Worm (Caenorhabditis elegans) whole organism, mixed stage, embryonic: ENCODE results near the gene hacl-1.

Experiments used
- M03D4.4 ChIP-seq: sonication (generic microtip); optimal IDR thresholded peaks from 2 replicates; lab custom pipeline; 2017; ENCODE audit warnings: mild to moderate bottlenecking, missing genetic modification characterization, missing compliant biosample characterization
- bed-3 ChIP-seq: fragments of 200-800 bp; sonication (Bioruptor generic); optimal IDR thresholded peaks from 3 replicates; lab custom pipeline; 2018; ENCODE audit warnings: mild to moderate bottlenecking, missing genetic modification characterization, moderate library complexity, missing compliant biosample characterization
- ceh-39 ChIP-seq: fragments of 150-350 bp; optimal IDR thresholded peaks from 2 replicates; lab custom pipeline; 2014; ENCODE audit warnings: missing biosample characterization, missing genetic modification characterization
- ceh-43 ChIP-seq: fragments of 200-800 bp; sonication (Bioruptor generic); optimal IDR thresholded peaks from 2 replicates; lab custom pipeline; 2018; ENCODE audit warnings: mild to moderate bottlenecking, missing genetic modification characterization, moderate library complexity, missing compliant biosample characterization
- ceh-83 ChIP-seq: fragments of 200-800 bp; sonication (Bioruptor generic); optimal IDR thresholded peaks from 2 replicates; lab custom pipeline; 2018; ENCODE audit warnings: mild to moderate bottlenecking, missing genetic modification characterization, missing compliant biosample characterization
- ces-1 ChIP-seq: fragments of 150-350 bp; optimal IDR thresholded peaks from 2 replicates; lab custom pipeline; 2014; ENCODE audit warnings: missing biosample characterization, missing genetic modification reagents, missing genetic modification characterization
- cnd-1 ChIP-seq: fragments of 200-800 bp; sonication (Bioruptor generic); optimal IDR thresholded peaks from 2 replicates; lab custom pipeline; 2018; ENCODE audit warnings: mild to moderate bottlenecking, missing genetic modification characterization, missing compliant biosample characterization
- drap-1 ChIP-seq: fragments of 200-800 bp; sonication (Bioruptor generic); optimal IDR thresholded peaks from 3 replicates; lab custom pipeline; 2018; ENCODE audit warnings: mild to moderate bottlenecking, missing genetic modification characterization, missing compliant biosample characterization
- ham-2 ChIP-seq: fragments of 200-800 bp; sonication (Bioruptor generic); optimal IDR thresholded peaks from 2 replicates; lab custom pipeline; 2018; ENCODE audit warnings: mild to moderate bottlenecking, missing genetic modification characterization, missing compliant biosample characterization
- hlh-1 ChIP-seq: fragments of 150-350 bp; optimal IDR thresholded peaks from 2 replicates; lab custom pipeline; 2014; ENCODE audit warnings: missing biosample characterization, missing genetic modification reagents, missing genetic modification characterization
- lin-13 ChIP-seq: fragments of 150-350 bp; optimal IDR thresholded peaks from 2 replicates; lab custom pipeline; 2014; ENCODE audit warnings: missing biosample characterization, missing genetic modification characterization
- lin-32 ChIP-seq: fragments of 200-800 bp; sonication (Bioruptor generic); optimal IDR thresholded peaks from 2 replicates; lab custom pipeline; 2018; ENCODE audit warnings: mild to moderate bottlenecking, missing genetic modification characterization, missing compliant biosample characterization
- lsy-2 ChIP-seq: fragments of 150-350 bp; optimal IDR thresholded peaks from 2 replicates; lab custom pipeline; 2014; ENCODE audit warnings: missing biosample characterization, missing genetic modification characterization
- mab-5 ChIP-seq: fragments of 150-350 bp; optimal IDR thresholded peaks from 2 replicates; lab custom pipeline; 2014; ENCODE audit warnings: missing biosample characterization, missing genetic modification characterization
- mep-1 ChIP-seq: fragments of 150-350 bp; optimal IDR thresholded peaks from 2 replicates; lab custom pipeline; 2017; ENCODE audit warnings: missing biosample characterization, missing genetic modification reagents, missing genetic modification characterization, inconsistent platforms
- mls-2 ChIP-seq: sonication (generic microtip); optimal IDR thresholded peaks from 2 replicates; lab custom pipeline; 2016; ENCODE audit warnings: mild to moderate bottlenecking, missing genetic modification characterization, moderate library complexity, missing compliant biosample characterization
- nhr-12 ChIP-seq: fragments of 150-350 bp; optimal IDR thresholded peaks from 2 replicates; lab custom pipeline; 2014; ENCODE audit warnings: missing biosample characterization, missing genetic modification characterization
- nhr-2 ChIP-seq: fragments of 150-350 bp; optimal IDR thresholded peaks from 2 replicates; lab custom pipeline; 2014; ENCODE audit warnings: missing biosample characterization, missing genetic modification characterization
- nhr-237 ChIP-seq: fragments of 150-350 bp; optimal IDR thresholded peaks from 2 replicates; lab custom pipeline; 2014; ENCODE audit warnings: missing biosample characterization, missing genetic modification characterization
- nhr-28 ChIP-seq: fragments of 150-350 bp; optimal IDR thresholded peaks from 2 replicates; lab custom pipeline; 2014; ENCODE audit warnings: missing biosample characterization, missing genetic modification characterization
- pha-4 ChIP-seq: fragments of 150-350 bp; optimal IDR thresholded peaks from 2 replicates; lab custom pipeline; 2018; ENCODE audit warnings: missing biosample characterization, missing genetic modification reagents, missing genetic modification characterization
- sem-2 ChIP-seq: fragments of 200-800 bp; sonication (Bioruptor generic); optimal IDR thresholded peaks from 2 replicates; lab custom pipeline; 2018; ENCODE audit warnings: mild to moderate bottlenecking, missing genetic modification characterization, missing compliant biosample characterization
- snpc-4 ChIP-seq: fragments of 150-350 bp; optimal IDR thresholded peaks from 2 replicates; lab custom pipeline; 2014; ENCODE audit warnings: missing biosample characterization, missing genetic modification characterization
- sptf-1 ChIP-seq: sonication (generic microtip); optimal IDR thresholded peaks from 2 replicates; lab custom pipeline; 2017; ENCODE audit warnings: mild to moderate bottlenecking, missing genetic modification characterization, moderate library complexity, missing compliant biosample characterization
- tbx-8 ChIP-seq: fragments of 200-800 bp; sonication (Bioruptor generic); optimal IDR thresholded peaks from 2 replicates; lab custom pipeline; 2018; ENCODE audit warnings: mild to moderate bottlenecking, missing genetic modification characterization, moderate library complexity, missing compliant biosample characterization
- unc-120 ChIP-seq: sonication (generic microtip); optimal IDR thresholded peaks from 2 replicates; lab custom pipeline; 2017; ENCODE audit warnings: missing genetic modification characterization, missing compliant biosample characterization; ENCODE audit not compliant: poor library complexity, severe bottlenecking
- unc-39 ChIP-seq: fragments of 150-350 bp; optimal IDR thresholded peaks from 2 replicates; lab custom pipeline; 2014; ENCODE audit warnings: missing biosample characterization, missing genetic modification characterization
- unc-62 ChIP-seq: fragments of 150-350 bp; optimal IDR thresholded peaks from 2 replicates; lab custom pipeline; 2014; ENCODE audit warnings: missing biosample characterization, missing genetic modification reagents, missing genetic modification characterization
- zip-8 ChIP-seq: fragments of 150-350 bp; optimal IDR thresholded peaks from 2 replicates; lab custom pipeline; 2014; ENCODE audit warnings: missing biosample characterization, missing genetic modification characterization
- ztf-11 ChIP-seq: fragments of 150-350 bp; optimal IDR thresholded peaks from 2 replicates; lab custom pipeline; 2014; ENCODE audit warnings: missing biosample characterization, missing genetic modification characterization

Gene hacl-1

DNA sequence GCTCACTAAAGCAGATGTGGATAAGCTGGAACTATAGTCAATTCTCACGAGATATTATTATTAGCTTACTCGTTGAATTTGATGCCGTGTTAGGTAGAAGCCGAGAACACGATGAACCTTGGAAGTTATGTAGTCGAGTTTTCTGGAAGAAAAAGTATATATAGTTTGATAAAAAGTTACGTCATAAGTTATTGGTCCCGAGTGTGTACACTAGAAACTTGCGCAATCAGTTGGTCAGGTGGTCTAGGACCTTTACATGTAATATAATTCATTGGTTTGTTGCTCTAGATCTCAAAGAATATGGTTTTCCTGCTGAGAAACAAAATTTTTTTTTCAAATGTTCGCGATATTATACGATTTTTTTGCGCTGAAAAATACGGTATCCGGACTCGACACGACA, 43.2 kb upstream of the hacl-1 start:
- peak; percentile 99 for TF ChIP-seq zip-8
- no peak for TF ChIP-seq mls-2 (tag; lab: Kevin White, UChicago)

DNA sequence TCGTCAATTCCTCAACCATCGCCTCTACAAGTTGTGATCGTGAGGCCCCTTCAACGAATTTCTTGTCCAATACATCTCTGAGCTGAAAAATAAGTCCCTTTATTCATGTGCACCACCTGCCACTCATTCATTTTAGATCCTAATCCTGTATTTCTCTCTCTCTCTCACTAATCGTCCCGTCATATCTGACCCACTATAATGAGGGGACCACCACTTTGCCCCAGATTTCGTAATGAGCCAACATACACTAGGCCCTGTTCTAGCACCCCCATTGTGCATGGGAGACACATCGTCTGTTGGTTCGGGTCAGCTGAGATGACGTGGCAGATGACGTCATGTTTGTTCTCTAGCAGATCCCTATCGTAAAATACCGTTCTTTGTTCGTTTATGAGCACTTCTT, 42.7 kb upstream of the hacl-1 start:
- TF ChIP-seq sem-2 (GFP tag; lab: Kevin White, UChicago) (peak; percentile 40), bed-3 (GFP tag; lab: Kevin White, UChicago) (no peak), nhr-2 (tag; lab: Kevin White, UChicago) (peak; percentile 82), ceh-43 (GFP tag; lab: Kevin White, UChicago) (peak; percentile 20), nhr-12 (tag; lab: Kevin White, UChicago) (no peak), drap-1 (GFP tag; lab: Kevin White, UChicago) (peak; percentile 61), sptf-1 (tag; lab: Kevin White, UChicago) (peak; percentile 76), unc-62 (GFP tag; lab: Kevin White, UChicago) (peak; percentile 45), mls-2 (tag; lab: Kevin White, UChicago) (peak; percentile 73), unc-39 (tag; lab: Kevin White, UChicago) (no peak), ceh-39 (peak; percentile 41), ztf-11 (peak; percentile 22), lin-13 (tag; lab: Kevin White, UChicago) (no peak), M03D4.4 (no peak), ceh-83 (GFP tag; lab: Kevin White, UChicago) (no peak), cnd-1 (tag; lab: Kevin White, UChicago) (peak; percentile 66), ces-1 (GFP tag; lab: Kevin White, UChicago) (peak; percentile 35)
- TF ChIP-seq, all 35 proteins: peak for 11

DNA sequence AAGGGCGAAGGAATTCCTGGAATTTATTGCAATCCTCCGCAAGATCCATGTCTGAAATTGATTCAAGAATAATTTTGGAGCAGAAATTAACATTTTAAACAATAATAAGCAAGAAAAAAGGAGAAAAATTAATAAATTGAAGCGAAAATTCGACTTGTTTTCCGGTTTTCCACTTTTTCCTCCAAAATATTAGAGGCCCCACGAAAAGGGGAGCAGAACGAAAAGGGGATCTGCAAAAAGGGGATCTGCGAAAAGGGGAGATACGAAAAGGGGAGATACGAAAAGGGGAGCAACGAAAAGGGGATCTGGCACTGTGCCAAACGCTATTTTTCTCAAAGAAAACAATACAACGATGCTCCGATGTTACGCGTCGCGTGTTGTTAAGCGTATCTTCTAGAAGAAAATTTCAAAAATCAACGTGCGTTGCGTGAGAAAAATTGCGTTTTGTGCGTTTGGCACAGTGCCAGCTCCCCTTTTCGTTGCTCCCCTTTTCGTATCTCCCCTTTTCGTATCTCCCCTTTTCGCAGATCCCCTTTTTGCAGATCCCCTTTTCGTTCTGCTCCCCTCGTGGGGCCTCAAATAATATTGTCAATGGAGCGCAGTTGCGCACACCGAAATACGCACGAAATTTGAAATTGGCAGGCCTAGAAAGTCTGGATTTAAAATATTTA, 41.8 kb upstream of the hacl-1 start, which contains the start of gene Y62F5A.12:
TSS of gene Y62F5A.12 (minus strand) at position 51 of the 671 bp plus-strand sequence.
- TF ChIP-seq M03D4.4 = peak; percentile 49
- TF ChIP-seq unc-120 = peak; percentile 79
- TF ChIP-seq pha-4 = peak; percentile 22
- TF ChIP-seq lsy-2 (tag; lab: Kevin White, UChicago) = peak; percentile 46
- peak; percentile 56 for TF ChIP-seq lin-32 (GFP tag; lab: Kevin White, UChicago)
- peak; percentile 85 for TF ChIP-seq mep-1 (tag; lab: Kevin White, UChicago)
- TF ChIP-seq lin-13 (tag; lab: Kevin White, UChicago) = peak; percentile 77
- peak; percentile 52 for TF ChIP-seq mls-2 (tag; lab: Kevin White, UChicago)
- peak; percentile 68 for TF ChIP-seq cnd-1 (tag; lab: Kevin White, UChicago)
- TF ChIP-seq nhr-237 (tag; lab: Kevin White, UChicago) = peak; percentile 1
- peak; percentile 95 for TF ChIP-seq sptf-1 (tag; lab: Kevin White, UChicago)
- peak; percentile 61 for TF ChIP-seq ces-1 (GFP tag; lab: Kevin White, UChicago)
- peak; percentile 17 for TF ChIP-seq bed-3 (GFP tag; lab: Kevin White, UChicago)
- TF ChIP-seq ham-2 (GFP tag; lab: Kevin White, UChicago) = peak; percentile 26
- peak; percentile 6 for TF ChIP-seq tbx-8 (GFP tag; lab: Kevin White, UChicago)
- TF ChIP-seq drap-1 (GFP tag; lab: Kevin White, UChicago) = peak; percentile 57
- peak; percentile 7 for TF ChIP-seq hlh-1 (tag; lab: Kevin White, UChicago)

DNA sequence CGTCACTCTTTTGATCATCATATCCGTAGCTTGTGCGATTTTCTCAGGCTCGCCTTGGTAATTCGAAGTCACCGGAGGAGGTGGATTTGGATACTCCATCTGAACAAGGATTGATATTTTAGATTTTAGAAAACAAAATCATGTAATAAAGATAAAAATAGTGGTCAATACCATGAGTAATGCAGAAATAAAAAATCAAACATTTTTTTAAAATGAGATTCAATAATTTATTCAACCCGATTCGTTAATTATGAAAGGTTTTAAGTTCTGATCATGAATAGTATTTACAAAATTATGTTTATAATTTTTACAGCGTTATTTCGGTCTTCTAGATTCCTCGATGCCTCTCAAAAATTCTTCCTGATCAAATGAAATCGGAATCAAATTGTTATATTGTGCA, 41.0 kb upstream of the hacl-1 start, which contains the start of gene mdt-8:
TSS of gene mdt-8 (minus strand) at position 101 of the 400 bp plus-strand sequence.
- TF ChIP-seq zip-8 = no peak
- TF ChIP-seq M03D4.4 = no peak
- TF ChIP-seq mab-5 = no peak
- TF ChIP-seq nhr-12 (tag; lab: Kevin White, UChicago) = no peak
- no peak for TF ChIP-seq lin-13 (tag; lab: Kevin White, UChicago)

DNA sequence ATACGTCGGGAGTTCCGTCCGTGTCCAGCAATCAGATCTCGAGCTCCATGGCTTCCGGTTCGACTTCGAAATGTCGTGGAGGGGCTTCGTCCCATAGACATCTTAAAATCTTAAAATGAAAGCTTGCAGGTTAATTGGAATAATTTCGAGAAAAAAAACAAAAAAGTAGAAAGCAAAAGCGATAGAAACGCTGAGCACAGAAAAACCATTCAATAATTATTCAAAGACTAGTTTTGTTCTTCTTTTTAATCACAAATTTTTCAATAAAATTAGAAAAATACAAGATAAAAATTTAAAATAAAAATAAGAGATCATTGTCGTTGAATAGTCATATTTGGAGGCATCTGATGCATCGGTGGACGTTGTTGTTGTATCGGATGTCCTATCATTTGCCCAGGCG, 34.2 kb upstream of the hacl-1 start, which contains the start of gene age-1:
TSS of gene age-1 (minus strand) at position 101 of the 400 bp plus-strand sequence.
- TF ChIP-seq hlh-1 (tag; lab: Kevin White, UChicago) (no peak), snpc-4 (tag; lab: Kevin White, UChicago) (no peak), bed-3 (GFP tag; lab: Kevin White, UChicago) (no peak), ztf-11 (no peak), mab-5 (no peak), unc-120 (no peak), ceh-43 (GFP tag; lab: Kevin White, UChicago) (no peak), pha-4 (no peak), cnd-1 (tag; lab: Kevin White, UChicago) (no peak), mls-2 (tag; lab: Kevin White, UChicago) (no peak), nhr-28 (tag; lab: Kevin White, UChicago) (no peak), ces-1 (GFP tag; lab: Kevin White, UChicago) (no peak), zip-8 (no peak), lsy-2 (tag; lab: Kevin White, UChicago) (no peak)
